Fruit fly (Drosophila melanogaster): ENCODE measurements around the gene CG31091.

Gene CG31091

dm6 chr3R:25880198-25880970, 19.3 kb upstream of the CG31091 start:
- no peak for TF ChIP-seq TFAM (GFP tag; optimal IDR thresholded peaks at IDR 0.05)
- TF ChIP-seq crp (GFP tag; optimal IDR thresholded peaks at IDR 0.05): no peak
- peak; percentile 35 for TF ChIP-seq CG1233 (GFP tag; optimal IDR thresholded peaks at IDR 0.05)
- TF ChIP-seq gem (tag; optimal IDR thresholded peaks at IDR 0.05): peak; percentile 81
- no peak for TF ChIP-seq stwl (tag; optimal IDR thresholded peaks at IDR 0.05)
- no peak for TF ChIP-seq CG11723 (GFP tag; optimal IDR thresholded peaks at IDR 0.05)
- no peak for TF ChIP-seq hbn (GFP tag; IDR thresholded peaks at IDR 0.05; ENCODE audit: partially characterized antibody)
- no peak for TF ChIP-seq CG11093 (GFP tag; IDR thresholded peaks at IDR 0.05)
- TF ChIP-seq CG15696 (tag; optimal IDR thresholded peaks at IDR 0.05): no peak
- TF ChIP-seq CG14860 (GFP tag; IDR thresholded peaks at IDR 0.05; ENCODE audit: partially characterized antibody): no peak
- TF ChIP-seq vnd (GFP tag; IDR thresholded peaks at IDR 0.05; ENCODE audit: partially characterized antibody): no peak
- 0 out of 2 replicates have a peak, but pooled peaks have one; percentile 29 for TF ChIP-seq sob (GFP tag; IDR thresholded peaks at IDR 0.05)
- no peak for TF ChIP-seq CG16813 (GFP tag; IDR thresholded peaks at IDR 0.05; ENCODE audit: partially characterized antibody)
- peak; percentile 82 for TF ChIP-seq CG18262 (tag; optimal IDR thresholded peaks at IDR 0.05)
- TF ChIP-seq bigmax (GFP tag; optimal IDR thresholded peaks at IDR 0.05): no peak
- TF ChIP-seq Rx (GFP tag; IDR thresholded peaks at IDR 0.05): no peak
- TF ChIP-seq NC2α (GFP tag; optimal IDR thresholded peaks at IDR 0.05): no peak
- TF ChIP-seq ewg (GFP tag; optimal IDR thresholded peaks at IDR 0.05): no peak
- no peak for TF ChIP-seq amos (GFP tag; IDR thresholded peaks at IDR 0.05; ENCODE audit: partially characterized antibody)
- TF ChIP-seq CG7963 (GFP tag; IDR thresholded peaks at IDR 0.05; ENCODE audit: partially characterized antibody): no peak
- no peak for TF ChIP-seq Ets65A (GFP tag)
- no peak for TF ChIP-seq CG13123 (GFP tag; optimal IDR thresholded peaks at IDR 0.05)
- TF ChIP-seq CG8924 (tag; optimal IDR thresholded peaks at IDR 0.05): peak; percentile 48
- peak; percentile 3 for TF ChIP-seq Myb (GFP tag; optimal IDR thresholded peaks at IDR 0.05)
- peak; percentile 68 for TF ChIP-seq phol (tag; optimal IDR thresholded peaks at IDR 0.05)
- no peak for TF ChIP-seq CG3726 (GFP tag; IDR thresholded peaks at IDR 0.05)
- no peak for TF ChIP-seq Ets97D (GFP tag; optimal IDR thresholded peaks at IDR 0.05)
- TF ChIP-seq row (GFP tag; IDR thresholded peaks at IDR 0.05): peak; percentile 71
- no peak for TF ChIP-seq CkIIα-i1 (GFP tag; IDR thresholded peaks at IDR 0.05)
- TF ChIP-seq Taf1 (GFP tag; IDR thresholded peaks at IDR 0.05): no peak
- no peak for TF ChIP-seq CG2889 (GFP tag; IDR thresholded peaks at IDR 0.05)
- TF ChIP-seq fd64A (GFP tag; optimal IDR thresholded peaks at IDR 0.05): no peak
- TF ChIP-seq lbe (GFP tag; optimal IDR thresholded peaks at IDR 0.05): no peak
- peak; percentile 3 for TF ChIP-seq az2 (GFP tag; optimal IDR thresholded peaks at IDR 0.05)
- no peak for TF ChIP-seq HLH54F (GFP tag; optimal IDR thresholded peaks at IDR 0.05)
- TF ChIP-seq CG10462 (GFP tag; optimal IDR thresholded peaks at IDR 0.05): no peak
- TF ChIP-seq kay (GFP tag; optimal IDR thresholded peaks at IDR 0.05): no peak
- no peak for TF ChIP-seq run (tag; optimal IDR thresholded peaks at IDR 0.05)
- TF ChIP-seq CG6854 (GFP tag; optimal IDR thresholded peaks at IDR 0.05): peak; percentile 51
- peak; percentile 65 for TF ChIP-seq CG17829 (tag; optimal IDR thresholded peaks at IDR 0.05)
- TF ChIP-seq CrebB (tag; optimal IDR thresholded peaks at IDR 0.05): no peak
- TF ChIP-seq CG14014 (GFP tag; IDR thresholded peaks at IDR 0.05): 0 out of 2 replicates have a peak, but pooled peaks have one; percentile 44
- TF ChIP-seq repo (GFP tag; optimal IDR thresholded peaks at IDR 0.05): peak; percentile 19
- no peak for TF ChIP-seq CG18011 (GFP tag; optimal IDR thresholded peaks at IDR 0.05)
- TF ChIP-seq mirr (GFP tag; optimal IDR thresholded peaks at IDR 0.05): no peak
- peak; percentile 65 for TF ChIP-seq Blimp-1 (GFP tag; optimal IDR thresholded peaks at IDR 0.05)
- TF ChIP-seq trem (tag; optimal IDR thresholded peaks at IDR 0.05): peak; percentile 45
- TF ChIP-seq CG15011 (GFP tag; optimal IDR thresholded peaks at IDR 0.05): no peak
- TF ChIP-seq gce (GFP tag; IDR thresholded peaks at IDR 0.05): no peak
